Fruit fly (Drosophila melanogaster) whole organism, embryonic: ENCODE measurements around the gene siz.

Source experiments
- Aef1 ChIP-seq: fragments of 200-800 bp; sonication (Bioruptor generic); IDR thresholded peaks from 3 replicates; pipeline ENCODE4 v1.3.6; 2022; ENCODE audit warnings: missing biosample characterization, missing genetic modification characterization
- CG12104 ChIP-seq: fragments of 200-800 bp; sonication (Bioruptor generic); optimal IDR thresholded peaks from 3 replicates; lab custom pipeline; 2016; ENCODE audit warnings: missing biosample characterization, missing genetic modification characterization
- CG12155 ChIP-seq: fragments of 200-800 bp; sonication (Bioruptor generic); optimal IDR thresholded peaks from 3 replicates; lab custom pipeline; 2016; ENCODE audit warnings: missing biosample characterization, missing genetic modification characterization
- CG13296 ChIP-seq: fragments of 200-800 bp; sonication (Bioruptor generic); optimal IDR thresholded peaks from 3 replicates; lab custom pipeline; 2018; ENCODE audit warnings: missing biosample characterization, mild to moderate bottlenecking, missing genetic modification characterization
- CG1529 ChIP-seq: fragments of 200-800 bp; sonication (Bioruptor generic); optimal IDR thresholded peaks from 3 replicates; lab custom pipeline; 2018; ENCODE audit warnings: missing biosample characterization, missing genetic modification characterization
- CG15514 ChIP-seq: fragments of 200-800 bp; sonication (Bioruptor generic); optimal IDR thresholded peaks from 3 replicates; lab custom pipeline; 2017; ENCODE audit warnings: missing biosample characterization, missing genetic modification characterization, mild to moderate bottlenecking, moderate library complexity, missing genetic modification reagents
- CG1603 ChIP-seq: fragments of 200-800 bp; sonication (Bioruptor generic); optimal IDR thresholded peaks from 2 replicates; lab custom pipeline; 2019; ENCODE audit warnings: missing biosample characterization, mild to moderate bottlenecking, missing genetic modification characterization, moderate library complexity
- CG1832 ChIP-seq: fragments of 200-800 bp; sonication (Bioruptor generic); optimal IDR thresholded peaks from 2 replicates; lab custom pipeline; 2017; ENCODE audit warnings: missing biosample characterization, mild to moderate bottlenecking, missing genetic modification characterization, inconsistent platforms
- CG2199 ChIP-seq: fragments of 200-800 bp; sonication (Bioruptor generic); IDR thresholded peaks from 3 replicates; pipeline ENCODE4 v1.3.6; 2022; ENCODE audit warnings: missing biosample characterization, missing genetic modification characterization
- CG31441 ChIP-seq: fragments of 200-800 bp; sonication (Bioruptor generic); IDR thresholded peaks from 2 replicates; pipeline ENCODE4 v1.3.6; 2022; ENCODE audit warnings: missing biosample characterization, missing genetic modification characterization
- CG32767 ChIP-seq: fragments of 200-800 bp; sonication (Bioruptor generic); IDR thresholded peaks from 2 replicates; pipeline ENCODE4 v1.3.6; 2022; ENCODE audit warnings: missing biosample characterization, missing genetic modification characterization
- CG32772 ChIP-seq: fragments of 200-800 bp; sonication (Bioruptor generic); IDR thresholded peaks from 2 replicates; pipeline ENCODE4 v1.3.6; 2022; ENCODE audit warnings: missing biosample characterization, missing genetic modification characterization
- CG4617 ChIP-seq: fragments of 200-800 bp; sonication (Bioruptor generic); optimal IDR thresholded peaks from 3 replicates; lab custom pipeline; 2016; ENCODE audit warnings: missing biosample characterization, missing genetic modification characterization, borderline replicate concordance
- CG6272 ChIP-seq: fragments of 200-800 bp; sonication (Bioruptor generic); IDR thresholded peaks from 2 replicates; pipeline ENCODE4 v1.3.6; 2022; ENCODE audit warnings: missing biosample characterization, missing genetic modification characterization
- CG6689 ChIP-seq: fragments of 200-800 bp; sonication (Bioruptor generic); IDR thresholded peaks from 2 replicates; pipeline ENCODE4 v1.3.6; 2022; ENCODE audit warnings: missing biosample characterization, missing genetic modification characterization
- CG7271 ChIP-seq: fragments of 200-800 bp; sonication (Bioruptor generic); optimal IDR thresholded peaks from 2 replicates; lab custom pipeline; 2018; ENCODE audit warnings: missing biosample characterization, mild to moderate bottlenecking, missing genetic modification characterization, moderate library complexity
- CG8388 ChIP-seq: fragments of 200-800 bp; sonication (Bioruptor generic); optimal IDR thresholded peaks from 2 replicates; lab custom pipeline; 2019; ENCODE audit warnings: missing biosample characterization, mild to moderate bottlenecking, missing genetic modification characterization, moderate library complexity
- CG9797 ChIP-seq: fragments of 200-800 bp; sonication (Bioruptor generic); optimal IDR thresholded peaks from 3 replicates; lab custom pipeline; 2018; ENCODE audit warnings: missing biosample characterization, mild to moderate bottlenecking, missing genetic modification characterization
- CG9876 ChIP-seq: fragments of 200-800 bp; sonication (Bioruptor generic); optimal IDR thresholded peaks from 2 replicates; lab custom pipeline; 2016; ENCODE audit warnings: missing biosample characterization, missing genetic modification characterization
- CrebB ChIP-seq: fragments of 200-800 bp; sonication (Bioruptor generic); optimal IDR thresholded peaks from 3 replicates; lab custom pipeline; 2018; ENCODE audit warnings: missing biosample characterization, mild to moderate bottlenecking, missing genetic modification characterization
- Dip2 ChIP-seq: fragments of 200-800 bp; sonication (Bioruptor generic); IDR thresholded peaks from 2 replicates; pipeline ENCODE4 v1.3.6; 2022; ENCODE audit warnings: missing biosample characterization, missing genetic modification characterization
- Doc2 ChIP-seq: fragments of 200-800 bp; sonication (Bioruptor generic); IDR thresholded peaks from 2 replicates; pipeline ENCODE4 v1.3.6; 2022; ENCODE audit warnings: missing biosample characterization, missing genetic modification characterization
- Eip74EF ChIP-seq, 2 experiments: fragments of 200-800 bp in 1 of 2; fragments of >200 bp in 1 of 2; sonication (Bioruptor generic) in 1 of 2; optimal IDR thresholded peaks; 2 replicates each; lab custom pipeline; 2017 to 2019; ENCODE audit warnings: missing biosample characterization in 2 of 2, missing genetic modification characterization in 2 of 2, mild to moderate bottlenecking in 1 of 2, moderate library complexity in 1 of 2
- H15 ChIP-seq: fragments of 200-800 bp; sonication (Bioruptor generic); IDR thresholded peaks from 3 replicates; pipeline ENCODE4 v1.3.6; 2022; ENCODE audit warnings: missing biosample characterization, missing genetic modification characterization
- HmgZ ChIP-seq: fragments of 200-800 bp; sonication (Bioruptor generic); optimal IDR thresholded peaks from 2 replicates; lab custom pipeline; 2018; ENCODE audit warnings: missing biosample characterization, mild to moderate bottlenecking, missing genetic modification characterization
- Kr ChIP-seq: fragments of 200-800 bp; sonication (Bioruptor generic); optimal IDR thresholded peaks from 2 replicates; lab custom pipeline; 2017; ENCODE audit warnings: missing biosample characterization, mild to moderate bottlenecking, missing genetic modification characterization
- Lim3 ChIP-seq: fragments of 200-800 bp; sonication (Bioruptor generic); IDR thresholded peaks from 2 replicates; pipeline ENCODE4 v1.3.6; 2022; ENCODE audit warnings: missing biosample characterization, missing genetic modification characterization
- Optix ChIP-seq: fragments of 200-800 bp; sonication (Bioruptor generic); IDR thresholded peaks from 3 replicates; pipeline ENCODE4 v1.3.6; 2022; ENCODE audit warnings: missing biosample characterization, missing genetic modification characterization
- Poxn ChIP-seq: fragments of 200-800 bp; sonication (Bioruptor generic); IDR thresholded peaks from 2 replicates; pipeline ENCODE4 v1.3.6; 2022; ENCODE audit warnings: missing biosample characterization, missing genetic modification characterization
- Ravus ChIP-seq: fragments of 200-800 bp; sonication (Bioruptor generic); IDR thresholded peaks from 2 replicates; pipeline ENCODE4 v1.3.6; 2022; ENCODE audit warnings: missing biosample characterization, missing genetic modification characterization
- Sin3A ChIP-seq: fragments of >200 bp; optimal IDR thresholded peaks from 2 replicates; lab custom pipeline; 2018
- Ssrp ChIP-seq: fragments of 200-800 bp; sonication (Bioruptor generic); optimal IDR thresholded peaks from 2 replicates; lab custom pipeline; 2018; ENCODE audit warnings: missing biosample characterization, mild to moderate bottlenecking, missing genetic modification characterization, moderate library complexity
- TFAM ChIP-seq: fragments of 200-800 bp; sonication (Bioruptor generic); optimal IDR thresholded peaks from 2 replicates; lab custom pipeline; 2017; ENCODE audit warnings: missing biosample characterization, missing genetic modification characterization, inconsistent platforms
- Xbp1 ChIP-seq: fragments of 200-800 bp; sonication (Bioruptor generic); optimal IDR thresholded peaks from 3 replicates; lab custom pipeline; 2016; ENCODE audit warnings: missing biosample characterization, mild to moderate bottlenecking, missing genetic modification characterization
- abd-A ChIP-seq: fragments of 200-800 bp; sonication (Bioruptor generic); optimal IDR thresholded peaks from 3 replicates; lab custom pipeline; 2019; ENCODE audit warnings: missing biosample characterization, mild to moderate bottlenecking, missing genetic modification characterization, moderate library complexity
- aop ChIP-seq: fragments of 200-800 bp; sonication (Bioruptor generic); IDR thresholded peaks from 2 replicates; pipeline ENCODE4 v1.3.6; 2022; ENCODE audit warnings: missing biosample characterization, missing genetic modification characterization
- az2 ChIP-seq: fragments of 200-800 bp; sonication (Bioruptor generic); optimal IDR thresholded peaks from 3 replicates; lab custom pipeline; 2016; ENCODE audit warnings: missing biosample characterization, missing genetic modification characterization
- cg ChIP-seq: fragments of 200-800 bp; sonication (Bioruptor generic); optimal IDR thresholded peaks from 3 replicates; lab custom pipeline; 2019; ENCODE audit warnings: missing biosample characterization, mild to moderate bottlenecking, missing genetic modification characterization, moderate library complexity
- danr ChIP-seq: fragments of 200-800 bp; sonication (Bioruptor generic); IDR thresholded peaks from 2 replicates; pipeline ENCODE4 v1.3.6; 2022; ENCODE audit warnings: missing biosample characterization, missing genetic modification characterization
- dpn ChIP-seq, 2 experiments: fragments of 200-800 bp; sonication (Bioruptor generic); optimal IDR thresholded peaks; 3 replicates each; lab custom pipeline; 2016; ENCODE audit warnings: missing biosample characterization in 2 of 2, missing genetic modification characterization in 2 of 2
- dysf ChIP-seq: fragments of 200-800 bp; sonication (Bioruptor generic); IDR thresholded peaks from 3 replicates; pipeline ENCODE4 v1.3.6; 2022; ENCODE audit warnings: missing biosample characterization, missing genetic modification characterization
- insv ChIP-seq, 2 experiments: fragments of 200-800 bp; sonication (Bioruptor generic); optimal IDR thresholded peaks; 3 replicates each; lab custom pipeline; 2016 to 2018; ENCODE audit warnings: missing biosample characterization in 2 of 2, missing genetic modification characterization in 2 of 2
- knrl ChIP-seq: fragments of 200-800 bp; sonication (Bioruptor generic); IDR thresholded peaks from 3 replicates; pipeline ENCODE4 v1.3.6; 2022; ENCODE audit warnings: missing biosample characterization, missing genetic modification characterization; ENCODE audit not compliant: partially characterized antibody
- nau ChIP-seq: fragments of 200-800 bp; sonication (Bioruptor generic); optimal IDR thresholded peaks from 3 replicates; lab custom pipeline; 2017; ENCODE audit warnings: missing biosample characterization, mild to moderate bottlenecking, missing genetic modification characterization, missing genetic modification reagents
- nerfin-2 ChIP-seq: fragments of 200-800 bp; sonication (Bioruptor generic); IDR thresholded peaks from 2 replicates; pipeline ENCODE4 v1.3.6; 2022; ENCODE audit warnings: missing biosample characterization, missing genetic modification characterization; ENCODE audit not compliant: partially characterized antibody
- pnt ChIP-seq: fragments of 200-800 bp; sonication (Bioruptor generic); optimal IDR thresholded peaks from 3 replicates; lab custom pipeline; 2016; ENCODE audit warnings: missing biosample characterization, missing genetic modification characterization
- repo ChIP-seq: fragments of 200-800 bp; sonication (Bioruptor generic); optimal IDR thresholded peaks from 2 replicates; lab custom pipeline; 2016; ENCODE audit warnings: missing biosample characterization, missing genetic modification characterization
- stc ChIP-seq: fragments of 200-800 bp; sonication (Bioruptor generic); IDR thresholded peaks from 2 replicates; pipeline ENCODE4 v1.3.6; 2022; ENCODE audit warnings: missing biosample characterization, missing genetic modification characterization
- twi ChIP-seq: fragments of 200-800 bp; optimal IDR thresholded peaks from 2 replicates; lab custom pipeline; 2019; ENCODE audit warnings: missing biosample characterization, mild to moderate bottlenecking, missing genetic modification characterization, moderate library complexity
- usp ChIP-seq: fragments of >200 bp; optimal IDR thresholded peaks from 2 replicates; lab custom pipeline; 2017; ENCODE audit warnings: missing biosample characterization, missing genetic modification characterization
- yki ChIP-seq: fragments of >200 bp; optimal IDR thresholded peaks from 3 replicates; lab custom pipeline; 2018

siz gene

DNA sequence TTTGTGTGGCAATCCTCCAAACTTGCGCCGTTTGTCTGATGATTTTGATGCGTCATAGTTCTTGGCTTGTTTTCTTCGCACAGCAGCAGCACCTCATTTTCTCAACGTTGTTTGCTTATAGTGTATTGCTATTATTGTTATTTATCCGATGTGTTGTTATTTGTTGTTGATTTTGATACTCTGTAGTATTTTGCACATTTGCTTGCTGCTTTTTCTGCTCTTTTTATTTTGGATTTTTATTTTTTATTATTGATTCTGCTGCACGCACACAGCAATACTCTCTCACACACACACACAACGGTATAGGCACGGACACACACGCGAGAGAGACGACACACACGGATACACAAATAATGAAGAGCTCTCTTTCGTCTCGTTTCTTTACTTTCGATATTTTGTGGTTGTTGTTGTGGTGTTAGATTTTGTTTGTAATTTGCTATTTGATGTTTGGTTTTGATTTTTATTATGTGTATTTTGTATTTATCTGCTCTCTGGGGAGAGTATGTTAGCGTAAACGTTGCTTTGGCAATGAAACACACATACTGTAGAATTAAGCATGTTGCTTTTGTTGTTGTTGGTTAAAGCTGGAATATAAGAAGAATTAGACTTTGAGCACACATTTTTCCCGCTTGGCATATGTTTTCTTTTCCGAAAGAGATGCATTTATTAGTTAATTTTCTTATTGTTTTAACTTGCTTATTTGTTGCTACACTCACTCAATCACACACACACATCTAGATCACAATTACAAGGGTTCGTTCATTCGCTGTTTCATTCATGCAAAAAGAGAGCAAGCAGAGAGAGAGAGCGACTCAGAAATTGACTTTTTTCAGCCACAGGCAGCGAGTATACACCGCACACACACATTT, 9.1 kb upstream of the siz start (continued):
- TF ChIP-seq Sin3A (no peak), aop (GFP tag; lab: Robert Waterston, UW) (no peak), Xbp1 (GFP tag; lab: Kevin White, UChicago) (no peak), CG6689 (no peak), CG15514 (GFP tag; lab: Kevin White, UChicago) (peak; percentile 20), CrebB (tag; lab: Kevin White, UChicago) (no peak), insv (GFP tag; optimal IDR thresholded peaks at IDR 0.05; lab: Kevin White, UChicago) (no peak), CG12155 (GFP tag; lab: Kevin White, UChicago) (peak; percentile 21), Ravus (GFP tag; lab: Robert Waterston, UW) (no peak), yki (peak; percentile 34), H15 (no peak), CG8388 (no peak), Ssrp (tag; lab: Kevin White, UChicago) (no peak), CG9876 (no peak), abd-A (tag; lab: Kevin White, UChicago) (peak; percentile 26), CG13296 (GFP tag; lab: Kevin White, UChicago) (peak; percentile 9), Poxn (no peak), usp (GFP tag; lab: Kevin White, UChicago) (no peak), dysf (GFP tag; lab: Robert Waterston, UW) (no peak), CG31441 (GFP tag; lab: Robert Waterston, UW) (no peak), CG1832 (GFP tag; lab: Kevin White, UChicago) (no peak), knrl (no peak), CG7271 (tag; lab: Kevin White, UChicago) (no peak), pnt (GFP tag; lab: Kevin White, UChicago) (no peak), az2 (GFP tag; lab: Kevin White, UChicago) (no peak), Aef1 (GFP tag; lab: Robert Waterston, UW) (no peak), TFAM (GFP tag; lab: Kevin White, UChicago) (no peak), CG32767 (0 out of 2 replicates have a peak, but pooled peaks have one; percentile 37), danr (GFP tag; lab: Robert Waterston, UW) (no peak), CG1529 (GFP tag; lab: Kevin White, UChicago) (no peak), Dip2 (GFP tag; lab: Robert Waterston, UW) (no peak), Lim3 (GFP tag; lab: Robert Waterston, UW) (no peak), CG2199 (GFP tag; lab: Robert Waterston, UW) (0 out of 3 replicates have a peak, but pooled peaks have one; percentile 15), dpn (GFP tag; optimal IDR thresholded peaks at IDR 0.05; lab: Kevin White, UChicago) (no peak), Optix (GFP tag; lab: Robert Waterston, UW) (no peak), nerfin-2 (GFP tag; lab: Robert Waterston, UW) (no peak), repo (GFP tag; lab: Kevin White, UChicago) (no peak), twi (tag; lab: Kevin White, UChicago) (no peak), nau (GFP tag; lab: Kevin White, UChicago) (no peak), stc (no peak), Doc2 (GFP tag; lab: Robert Waterston, UW) (no peak), HmgZ (tag; lab: Kevin White, UChicago) (no peak), CG32772 (GFP tag; lab: Robert Waterston, UW) (no peak), CG4617 (no peak), cg (peak; percentile 93), Kr (GFP tag; lab: Kevin White, UChicago) (no peak), CG1603 (no peak), Eip74EF (GFP tag; optimal IDR thresholded peaks at IDR 0.05; lab: Kevin White, UChicago) (no peak), CG9797 (GFP tag; lab: Kevin White, UChicago) (no peak), CG12104 (GFP tag; lab: Kevin White, UChicago) (no peak), CG6272 (GFP tag; lab: Robert Waterston, UW) (no peak)
